Fruit fly (Drosophila melanogaster) whole organism, embryonic: ENCODE results near the gene dlp.

Source experiments
- ATbp ChIP-seq: fragments of 200-800 bp; sonication (Bioruptor generic); optimal IDR thresholded peaks from 2 replicates; lab custom pipeline; 2017; ENCODE audit warnings: missing biosample characterization, mild to moderate bottlenecking, missing genetic modification characterization, missing genetic modification reagents
- Bteb2 ChIP-seq: fragments of 200-800 bp; sonication (Bioruptor generic); optimal IDR thresholded peaks from 2 replicates; lab custom pipeline; 2016; ENCODE audit warnings: missing biosample characterization, missing genetic modification characterization
- CG11560 ChIP-seq: fragments of 200-800 bp; sonication (Bioruptor generic); IDR thresholded peaks from 3 replicates; pipeline ENCODE4 v1.3.6; 2022; ENCODE audit warnings: missing biosample characterization, missing genetic modification characterization
- CG12104 ChIP-seq: fragments of 200-800 bp; sonication (Bioruptor generic); optimal IDR thresholded peaks from 3 replicates; lab custom pipeline; 2016; ENCODE audit warnings: missing biosample characterization, missing genetic modification characterization
- CG15011 ChIP-seq: fragments of 200-800 bp; sonication (Bioruptor generic); optimal IDR thresholded peaks from 3 replicates; lab custom pipeline; 2018; ENCODE audit warnings: missing biosample characterization, mild to moderate bottlenecking, missing genetic modification characterization
- CG17186 ChIP-seq: fragments of 200-800 bp; sonication (Bioruptor generic); optimal IDR thresholded peaks from 3 replicates; lab custom pipeline; 2017; ENCODE audit warnings: missing biosample characterization, missing genetic modification reagents, missing genetic modification characterization
- CG2129 ChIP-seq: fragments of 200-800 bp; sonication (Bioruptor generic); IDR thresholded peaks from 2 replicates; pipeline ENCODE4 v1.3.6; 2022; ENCODE audit warnings: missing biosample characterization, missing genetic modification characterization; ENCODE audit not compliant: partially characterized antibody
- CG2889 ChIP-seq: fragments of 200-800 bp; sonication (Bioruptor generic); IDR thresholded peaks from 3 replicates; pipeline ENCODE4 v1.3.6; 2022; ENCODE audit warnings: missing biosample characterization, missing genetic modification characterization
- CG3407 ChIP-seq: fragments of 200-800 bp; sonication (Bioruptor generic); optimal IDR thresholded peaks from 2 replicates; lab custom pipeline; 2018; ENCODE audit warnings: missing biosample characterization, mild to moderate bottlenecking, missing genetic modification characterization
- CG43689 ChIP-seq: fragments of 200-800 bp; sonication (Bioruptor generic); IDR thresholded peaks from 2 replicates; pipeline ENCODE4 v1.3.6; 2022; ENCODE audit warnings: missing biosample characterization, missing genetic modification characterization
- CG4730 ChIP-seq: fragments of 200-800 bp; sonication (Bioruptor generic); IDR thresholded peaks from 2 replicates; pipeline ENCODE4 v1.3.6; 2022; ENCODE audit warnings: missing biosample characterization, missing genetic modification characterization
- CG6854 ChIP-seq: fragments of 200-800 bp; sonication (Bioruptor generic); optimal IDR thresholded peaks from 3 replicates; lab custom pipeline; 2017; ENCODE audit warnings: missing biosample characterization, mild to moderate bottlenecking, missing genetic modification characterization
- CG8924 ChIP-seq: fragments of 200-800 bp; optimal IDR thresholded peaks from 3 replicates; lab custom pipeline; 2019; ENCODE audit warnings: missing biosample characterization, mild to moderate bottlenecking, missing genetic modification characterization, moderate library complexity
- CG9215 ChIP-seq: fragments of 200-800 bp; sonication (Bioruptor generic); IDR thresholded peaks from 2 replicates; pipeline ENCODE4 v1.3.6; 2022; ENCODE audit warnings: missing biosample characterization, missing genetic modification characterization
- CG9932 ChIP-seq: fragments of 200-800 bp; sonication (Bioruptor generic); IDR thresholded peaks from 2 replicates; pipeline ENCODE4 v1.3.6; 2022; ENCODE audit warnings: missing biosample characterization, missing genetic modification characterization
- Dek ChIP-seq: fragments of 200-800 bp; sonication (Bioruptor generic); optimal IDR thresholded peaks from 3 replicates; lab custom pipeline; 2019; ENCODE audit warnings: missing biosample characterization, mild to moderate bottlenecking, missing genetic modification characterization, moderate library complexity
- Doc3 ChIP-seq: fragments of 200-800 bp; sonication (Bioruptor generic); IDR thresholded peaks from 3 replicates; pipeline ENCODE4 v1.3.6; 2022; ENCODE audit warnings: missing biosample characterization, missing genetic modification characterization; ENCODE audit not compliant: partially characterized antibody
- HHEX ChIP-seq: fragments of 200-800 bp; sonication (Bioruptor generic); optimal IDR thresholded peaks from 3 replicates; lab custom pipeline; 2017; ENCODE audit warnings: missing biosample characterization, mild to moderate bottlenecking, missing genetic modification characterization, missing genetic modification reagents
- Kr ChIP-seq: fragments of 200-800 bp; sonication (Bioruptor generic); optimal IDR thresholded peaks from 2 replicates; lab custom pipeline; 2017; ENCODE audit warnings: missing biosample characterization, mild to moderate bottlenecking, missing genetic modification characterization
- Lhr ChIP-seq: fragments of 200-800 bp; sonication (Bioruptor generic); optimal IDR thresholded peaks from 3 replicates; lab custom pipeline; 2017; ENCODE audit warnings: mild to moderate bottlenecking, missing biosample characterization, missing genetic modification reagents, missing genetic modification characterization
- MBD-R2 ChIP-seq: fragments of 200-800 bp; sonication (Bioruptor generic); IDR thresholded peaks from 2 replicates; pipeline ENCODE4 v1.3.6; 2022; ENCODE audit warnings: missing biosample characterization, missing genetic modification characterization
- MESR4 ChIP-seq: fragments of 200-800 bp; sonication (Bioruptor generic); optimal IDR thresholded peaks from 2 replicates; lab custom pipeline; 2018; ENCODE audit warnings: missing biosample characterization, mild to moderate bottlenecking, missing genetic modification characterization, moderate library complexity
- Med ChIP-seq: fragments of 200-800 bp; sonication (Bioruptor generic); peaks from one replicate; lab custom pipeline; 2016; ENCODE audit warnings: missing biosample characterization, missing genetic modification characterization, mild to moderate bottlenecking, inconsistent platforms, moderate library complexity
- Meics ChIP-seq: fragments of 200-800 bp; sonication (Bioruptor generic); optimal IDR thresholded peaks from 2 replicates; lab custom pipeline; 2017; ENCODE audit warnings: missing biosample characterization, mild to moderate bottlenecking, missing genetic modification characterization
- NC2α ChIP-seq: fragments of 200-800 bp; sonication (Bioruptor generic); optimal IDR thresholded peaks from 2 replicates; lab custom pipeline; 2016; ENCODE audit warnings: missing biosample characterization, missing genetic modification characterization
- Side ChIP-seq: fragments of 200-800 bp; sonication (Bioruptor generic); optimal IDR thresholded peaks from 2 replicates; lab custom pipeline; 2016; ENCODE audit warnings: missing biosample characterization, missing genetic modification characterization
- Spps ChIP-seq: fragments of 200-800 bp; sonication (Bioruptor generic); optimal IDR thresholded peaks from 2 replicates; lab custom pipeline; 2018; ENCODE audit warnings: missing biosample characterization, mild to moderate bottlenecking, missing genetic modification characterization
- YL-1 ChIP-seq: fragments of 200-800 bp; sonication (Bioruptor generic); optimal IDR thresholded peaks from 3 replicates; lab custom pipeline; 2017; ENCODE audit warnings: missing biosample characterization, mild to moderate bottlenecking, missing genetic modification characterization
- al ChIP-seq: fragments of 200-800 bp; sonication (Bioruptor generic); IDR thresholded peaks from 2 replicates; pipeline ENCODE4 v1.3.6; 2022; ENCODE audit warnings: missing biosample characterization, missing genetic modification characterization
- caup ChIP-seq: fragments of 200-800 bp; sonication (Bioruptor generic); optimal IDR thresholded peaks from 3 replicates; lab custom pipeline; 2017; ENCODE audit warnings: missing biosample characterization, mild to moderate bottlenecking, missing genetic modification characterization, moderate library complexity; ENCODE audit not compliant: severe bottlenecking
- cg ChIP-seq: fragments of 200-800 bp; sonication (Bioruptor generic); optimal IDR thresholded peaks from 3 replicates; lab custom pipeline; 2019; ENCODE audit warnings: missing biosample characterization, mild to moderate bottlenecking, missing genetic modification characterization, moderate library complexity
- cwo ChIP-seq: fragments of 200-800 bp; sonication (Bioruptor generic); optimal IDR thresholded peaks from 3 replicates; lab custom pipeline; 2017; ENCODE audit warnings: missing biosample characterization, missing genetic modification characterization, mild to moderate bottlenecking, moderate library complexity, missing genetic modification reagents
- en ChIP-seq: fragments of 200-800 bp; sonication (Bioruptor generic); optimal IDR thresholded peaks from 2 replicates; lab custom pipeline; 2016; ENCODE audit warnings: missing biosample characterization, missing genetic modification characterization
- fu2 ChIP-seq: fragments of 200-800 bp; sonication (Bioruptor generic); optimal IDR thresholded peaks from 2 replicates; lab custom pipeline; 2016; ENCODE audit warnings: missing biosample characterization, missing genetic modification characterization
- gsb-n ChIP-seq: fragments of 200-800 bp; sonication (Bioruptor generic); optimal IDR thresholded peaks from 3 replicates; lab custom pipeline; 2018; ENCODE audit warnings: missing biosample characterization, mild to moderate bottlenecking, missing genetic modification characterization
- h ChIP-seq: fragments of >200 bp; optimal IDR thresholded peaks from 2 replicates; lab custom pipeline; 2017
- klu ChIP-seq: fragments of 200-800 bp; sonication (Bioruptor generic); IDR thresholded peaks from 2 replicates; pipeline ENCODE4 v1.3.6; 2022; ENCODE audit warnings: missing biosample characterization, missing genetic modification characterization
- lola ChIP-seq, 3 experiments: fragments of >200 bp in 2 of 3; fragments of 200-800 bp in 1 of 3; sonication (Bioruptor generic) in 1 of 3; optimal IDR thresholded peaks; 2 replicates each; lab custom pipeline; 2017 to 2019; ENCODE audit warnings: missing biosample characterization in 3 of 3, missing genetic modification characterization in 3 of 3, mild to moderate bottlenecking in 1 of 3, moderate library complexity in 1 of 3
- mld ChIP-seq: fragments of 200-800 bp; sonication (Bioruptor generic); IDR thresholded peaks from 3 replicates; pipeline ENCODE4 v1.3.6; 2022; ENCODE audit warnings: missing biosample characterization, missing genetic modification characterization; ENCODE audit not compliant: partially characterized antibody
- nerfin-2 ChIP-seq: fragments of 200-800 bp; sonication (Bioruptor generic); IDR thresholded peaks from 2 replicates; pipeline ENCODE4 v1.3.6; 2022; ENCODE audit warnings: missing biosample characterization, missing genetic modification characterization; ENCODE audit not compliant: partially characterized antibody
- oc ChIP-seq: fragments of 200-800 bp; sonication (Bioruptor generic); optimal IDR thresholded peaks from 2 replicates; lab custom pipeline; 2018; ENCODE audit warnings: missing biosample characterization, mild to moderate bottlenecking, missing genetic modification characterization, moderate library complexity
- pnt ChIP-seq: fragments of 200-800 bp; sonication (Bioruptor generic); optimal IDR thresholded peaks from 3 replicates; lab custom pipeline; 2016; ENCODE audit warnings: missing biosample characterization, missing genetic modification characterization
- pros ChIP-seq: fragments of 200-800 bp; sonication (Bioruptor generic); optimal IDR thresholded peaks from 3 replicates; lab custom pipeline; 2019; ENCODE audit warnings: missing biosample characterization, mild to moderate bottlenecking, missing genetic modification characterization, moderate library complexity
- ranshi ChIP-seq: fragments of 200-800 bp; sonication (Bioruptor generic); IDR thresholded peaks from 2 replicates; pipeline ENCODE4 v1.3.6; 2022; ENCODE audit warnings: missing biosample characterization, missing genetic modification characterization
- tgo ChIP-seq: fragments of 200-800 bp; sonication (Bioruptor generic); IDR thresholded peaks from 3 replicates; pipeline ENCODE4 v1.3.6; 2022; ENCODE audit warnings: missing biosample characterization, missing genetic modification characterization
- tll ChIP-seq, 2 experiments: fragments of 200-800 bp in 1 of 2; fragments of >200 bp in 1 of 2; sonication (Bioruptor generic) in 1 of 2; optimal IDR thresholded peaks; 2 replicates each; lab custom pipeline; 2017 to 2019; ENCODE audit warnings: missing biosample characterization in 2 of 2, missing genetic modification characterization in 2 of 2, mild to moderate bottlenecking in 1 of 2, moderate library complexity in 1 of 2
- wdn ChIP-seq: fragments of 200-800 bp; sonication (Bioruptor generic); IDR thresholded peaks from 2 replicates; pipeline ENCODE4 v1.3.6; 2022; ENCODE audit warnings: missing biosample characterization, missing genetic modification characterization
- z ChIP-seq: fragments of 200-800 bp; sonication (Bioruptor generic); IDR thresholded peaks from 3 replicates; pipeline ENCODE4 v1.3.6; 2022; ENCODE audit warnings: missing biosample characterization, missing genetic modification characterization
- zen ChIP-seq: fragments of 200-800 bp; sonication (Bioruptor generic); optimal IDR thresholded peaks from 3 replicates; lab custom pipeline; 2018; ENCODE audit warnings: missing biosample characterization, mild to moderate bottlenecking, missing genetic modification characterization, moderate library complexity
- zf30C ChIP-seq: fragments of 200-800 bp; sonication (Bioruptor generic); optimal IDR thresholded peaks from 3 replicates; lab custom pipeline; 2018; ENCODE audit warnings: missing biosample characterization, mild to moderate bottlenecking, missing genetic modification characterization
- zfh1 ChIP-seq: fragments of 200-800 bp; sonication (Bioruptor generic); IDR thresholded peaks from 3 replicates; pipeline ENCODE4 v1.3.6; 2022; ENCODE audit warnings: missing biosample characterization, missing genetic modification characterization

The dlp gene

dm6 chr3L:14625568-14625996 is 6.8 kb upstream of the dlp start (continued):
- TF ChIP-seq caup (GFP tag; lab: Kevin White, UChicago) = no peak
- no peak for TF ChIP-seq ATbp
- no peak for TF ChIP-seq al (GFP tag; lab: Robert Waterston, UW)
- no peak for TF ChIP-seq cwo (GFP tag; lab: Kevin White, UChicago)
- no peak for TF ChIP-seq Meics (GFP tag; lab: Kevin White, UChicago)
- no peak for TF ChIP-seq wdn (GFP tag; lab: Robert Waterston, UW)
- TF ChIP-seq CG9932 = no peak
- TF ChIP-seq CG3407 (GFP tag; lab: Kevin White, UChicago) = no peak
- TF ChIP-seq CG8924 (tag; lab: Kevin White, UChicago) = no peak
- no peak for TF ChIP-seq MESR4 (GFP tag; lab: Kevin White, UChicago)
- TF ChIP-seq Bteb2 (GFP tag; lab: Kevin White, UChicago) = no peak
- TF ChIP-seq YL-1 = no peak
- TF ChIP-seq lola (GFP tag; optimal IDR thresholded peaks at IDR 0.05; lab: Kevin White, UChicago) = no peak
- no peak for TF ChIP-seq CG17186 (GFP tag; lab: Kevin White, UChicago)
- TF ChIP-seq MBD-R2 (GFP tag; lab: Robert Waterston, UW) = no peak
- TF ChIP-seq z (GFP tag; lab: Robert Waterston, UW) = peak; percentile 62; the same call in 1 of the 3 replicates
- no peak for TF ChIP-seq mld
- no peak for TF ChIP-seq CG2889 (GFP tag; lab: Robert Waterston, UW)
- no peak for TF ChIP-seq HHEX (GFP tag; lab: Kevin White, UChicago)
- no peak for TF ChIP-seq tll (GFP tag; optimal IDR thresholded peaks at IDR 0.05; lab: Kevin White, UChicago)
- no peak for TF ChIP-seq nerfin-2 (GFP tag; lab: Robert Waterston, UW)
- TF ChIP-seq pros (GFP tag; lab: Kevin White, UChicago) = peak; percentile 55
- TF ChIP-seq NC2α (GFP tag; lab: Kevin White, UChicago) = no peak
- TF ChIP-seq Kr (GFP tag; lab: Kevin White, UChicago) = no peak
- TF ChIP-seq Side (GFP tag; lab: Kevin White, UChicago) = no peak
- TF ChIP-seq h (lab: Kevin White, UChicago) = no peak
- no peak for TF ChIP-seq zen (tag; lab: Kevin White, UChicago)
- no peak for TF ChIP-seq CG4730 (GFP tag; lab: Robert Waterston, UW)
- TF ChIP-seq fu2 (GFP tag; lab: Kevin White, UChicago) = no peak
- TF ChIP-seq tgo = no peak
- TF ChIP-seq CG6854 (GFP tag; lab: Kevin White, UChicago) = no peak
- TF ChIP-seq Doc3 (GFP tag; lab: Robert Waterston, UW) = no peak
- TF ChIP-seq Lhr (GFP tag; lab: Kevin White, UChicago) = no peak
- TF ChIP-seq cg (GFP tag; lab: Kevin White, UChicago) = no peak
- TF ChIP-seq CG9215 = no peak
- no peak for TF ChIP-seq CG11560 (tag; lab: Robert Waterston, UW)
- no peak for TF ChIP-seq CG2129
- no peak for TF ChIP-seq pnt
- TF ChIP-seq en (GFP tag; lab: Kevin White, UChicago) = no peak
- TF ChIP-seq Spps (tag; lab: Kevin White, UChicago) = no peak
- TF ChIP-seq Dek (tag; lab: Kevin White, UChicago) = no peak
- no peak for TF ChIP-seq ranshi (GFP tag; lab: Robert Waterston, UW)
- no peak for TF ChIP-seq klu (GFP tag; lab: Robert Waterston, UW)
- TF ChIP-seq CG43689 = no peak
- no peak for TF ChIP-seq zfh1 (GFP tag; lab: Robert Waterston, UW)
- TF ChIP-seq oc (tag; lab: Kevin White, UChicago) = peak; percentile 37
- no peak for TF ChIP-seq zf30C (GFP tag; lab: Kevin White, UChicago)
- TF ChIP-seq gsb-n (tag; lab: Kevin White, UChicago) = peak; percentile 48
- TF ChIP-seq CG15011 (GFP tag; lab: Kevin White, UChicago) = no peak
- TF ChIP-seq CG12104 (GFP tag; lab: Kevin White, UChicago) = no peak
- TF ChIP-seq Med (GFP tag; lab: Kevin White, UChicago) = peak; percentile 8
